Fruit fly (Drosophila melanogaster) whole organism, embryonic: ENCODE data around the gene SLC5A11.

Experiments
- Aef1 ChIP-seq: fragments of 200-800 bp; sonication (Bioruptor generic); IDR thresholded peaks from 3 replicates; pipeline ENCODE4 v1.3.6; 2022; ENCODE audit warnings: missing biosample characterization, missing genetic modification characterization
- Awh ChIP-seq: fragments of 200-800 bp; sonication (Bioruptor generic); IDR thresholded peaks from 2 replicates; pipeline ENCODE4, ENCODE4 v1.3.6; 2022; ENCODE audit warnings: missing biosample characterization, missing genetic modification characterization
- Bdp1 ChIP-seq: fragments of 200-800 bp; sonication (Bioruptor generic); optimal IDR thresholded peaks from 3 replicates; lab custom pipeline; 2016; ENCODE audit warnings: missing biosample characterization, missing genetic modification characterization
- CG10366 ChIP-seq: fragments of 200-800 bp; sonication (Bioruptor generic); IDR thresholded peaks from 2 replicates; pipeline ENCODE4 v1.3.6; 2022; ENCODE audit warnings: missing biosample characterization, missing genetic modification characterization
- CG11504 ChIP-seq: fragments of 200-800 bp; sonication (Bioruptor generic); optimal IDR thresholded peaks from 3 replicates; lab custom pipeline; 2019; ENCODE audit warnings: missing biosample characterization, mild to moderate bottlenecking, missing genetic modification characterization, moderate library complexity
- CG12391 ChIP-seq: fragments of 200-800 bp; sonication (Bioruptor generic); optimal IDR thresholded peaks from 3 replicates; lab custom pipeline; 2018; ENCODE audit warnings: missing biosample characterization, mild to moderate bottlenecking, missing genetic modification characterization, moderate library complexity
- CG12744 ChIP-seq: fragments of 200-800 bp; sonication (Bioruptor generic); optimal IDR thresholded peaks from 2 replicates; lab custom pipeline; 2016; ENCODE audit warnings: missing biosample characterization, missing genetic modification characterization
- CG14014 ChIP-seq: fragments of 200-800 bp; sonication (Bioruptor generic); IDR thresholded peaks from 2 replicates; pipeline ENCODE4 v1.3.6; 2022; ENCODE audit warnings: missing biosample characterization, missing genetic modification characterization
- CG14860 ChIP-seq: fragments of 200-800 bp; sonication (Bioruptor generic); IDR thresholded peaks from 3 replicates; pipeline ENCODE4 v1.3.6; 2022; ENCODE audit warnings: missing biosample characterization, missing genetic modification characterization; ENCODE audit not compliant: partially characterized antibody
- CG15601 ChIP-seq: fragments of 200-800 bp; sonication (Bioruptor generic); optimal IDR thresholded peaks from 3 replicates; lab custom pipeline; 2019; ENCODE audit warnings: missing biosample characterization, mild to moderate bottlenecking, missing genetic modification characterization, moderate library complexity
- CG17829 ChIP-seq: fragments of 200-800 bp; optimal IDR thresholded peaks from 2 replicates; lab custom pipeline; 2019; ENCODE audit warnings: missing biosample characterization, mild to moderate bottlenecking, missing genetic modification characterization, moderate library complexity
- CG30403 ChIP-seq: fragments of 200-800 bp; sonication (Bioruptor generic); optimal IDR thresholded peaks from 3 replicates; lab custom pipeline; 2016; ENCODE audit warnings: missing biosample characterization, missing genetic modification characterization
- CG4424 ChIP-seq: fragments of 200-800 bp; sonication (Bioruptor generic); optimal IDR thresholded peaks from 3 replicates; lab custom pipeline; 2016; ENCODE audit warnings: missing biosample characterization, missing genetic modification characterization
- CG7357 ChIP-seq: fragments of 200-800 bp; sonication (Bioruptor generic); IDR thresholded peaks from 3 replicates; pipeline ENCODE4 v1.3.6; 2022; ENCODE audit warnings: missing biosample characterization, missing genetic modification characterization
- CG8281 ChIP-seq: fragments of 200-800 bp; sonication (Bioruptor generic); optimal IDR thresholded peaks from 2 replicates; lab custom pipeline; 2018; ENCODE audit warnings: missing biosample characterization, mild to moderate bottlenecking, missing genetic modification characterization, moderate library complexity
- CG9876 ChIP-seq: fragments of 200-800 bp; sonication (Bioruptor generic); optimal IDR thresholded peaks from 2 replicates; lab custom pipeline; 2016; ENCODE audit warnings: missing biosample characterization, missing genetic modification characterization
- CkIIα-i1 ChIP-seq: fragments of 200-800 bp; sonication (Bioruptor generic); IDR thresholded peaks from 2 replicates; pipeline ENCODE4 v1.3.6; 2022; ENCODE audit warnings: missing biosample characterization, missing genetic modification characterization
- D19B ChIP-seq: fragments of 200-800 bp; sonication (Bioruptor generic); optimal IDR thresholded peaks from 2 replicates; lab custom pipeline; 2017; ENCODE audit warnings: missing biosample characterization, mild to moderate bottlenecking, missing genetic modification characterization
- Dad ChIP-seq: fragments of 200-800 bp; sonication (Bioruptor generic); optimal IDR thresholded peaks from 3 replicates; lab custom pipeline; 2016; ENCODE audit warnings: missing biosample characterization, missing genetic modification characterization
- E2f2 ChIP-seq: fragments of 200-800 bp; sonication (Bioruptor generic); IDR thresholded peaks from 2 replicates; pipeline ENCODE4 v1.3.6; 2022; ENCODE audit warnings: missing biosample characterization, missing genetic modification characterization
- ERR ChIP-seq: fragments of 200-800 bp; sonication (Bioruptor generic); optimal IDR thresholded peaks from 2 replicates; lab custom pipeline; 2016; ENCODE audit warnings: missing biosample characterization, missing genetic modification characterization
- Gug ChIP-seq: fragments of 200-800 bp; sonication (Bioruptor generic); IDR thresholded peaks from 4 replicates; pipeline ENCODE4 v1.3.6; 2022; ENCODE audit warnings: missing biosample characterization, missing genetic modification characterization
- Hsf ChIP-seq: fragments of 200-800 bp; sonication (Bioruptor generic); optimal IDR thresholded peaks from 3 replicates; lab custom pipeline; 2016; ENCODE audit warnings: missing biosample characterization, missing genetic modification characterization
- MTF-1 ChIP-seq: fragments of 200-800 bp; sonication (Bioruptor generic); optimal IDR thresholded peaks from 2 replicates; lab custom pipeline; 2018; ENCODE audit warnings: missing biosample characterization, mild to moderate bottlenecking, missing genetic modification characterization, borderline replicate concordance
- Ravus ChIP-seq: fragments of 200-800 bp; sonication (Bioruptor generic); IDR thresholded peaks from 2 replicates; pipeline ENCODE4 v1.3.6; 2022; ENCODE audit warnings: missing biosample characterization, missing genetic modification characterization
- Sox102F ChIP-seq: fragments of 200-800 bp; sonication (Bioruptor generic); optimal IDR thresholded peaks from 2 replicates; lab custom pipeline; 2018; ENCODE audit warnings: missing biosample characterization, mild to moderate bottlenecking, missing genetic modification characterization, moderate library complexity
- Stat92E ChIP-seq, 3 experiments: fragments of >200 bp in 2 of 3; fragments of 200-800 bp in 1 of 3; sonication (Bioruptor generic) in 1 of 3; optimal IDR thresholded peaks; 2 replicates each; lab custom pipeline; 2017 to 2019; ENCODE audit warnings: missing biosample characterization in 3 of 3, missing genetic modification characterization in 3 of 3, mild to moderate bottlenecking in 1 of 3, moderate library complexity in 1 of 3
- Tbp ChIP-seq: fragments of >200 bp; optimal IDR thresholded peaks from 2 replicates; lab custom pipeline; 2018; ENCODE audit warnings: missing biosample characterization, missing genetic modification characterization
- Vsx1 ChIP-seq: fragments of 200-800 bp; sonication (Bioruptor generic); optimal IDR thresholded peaks from 2 replicates; lab custom pipeline; 2017; ENCODE audit warnings: missing biosample characterization, mild to moderate bottlenecking, missing genetic modification characterization, missing genetic modification reagents
- abd-A ChIP-seq: fragments of 200-800 bp; sonication (Bioruptor generic); optimal IDR thresholded peaks from 3 replicates; lab custom pipeline; 2019; ENCODE audit warnings: missing biosample characterization, mild to moderate bottlenecking, missing genetic modification characterization, moderate library complexity
- amos ChIP-seq: fragments of 200-800 bp; sonication (Bioruptor generic); IDR thresholded peaks from 2 replicates; pipeline ENCODE4 v1.3.6; 2022; ENCODE audit warnings: missing biosample characterization, missing genetic modification characterization; ENCODE audit not compliant: partially characterized antibody
- bowl ChIP-seq: fragments of 200-800 bp; sonication (Bioruptor generic); IDR thresholded peaks from 2 replicates; pipeline ENCODE4 v1.3.6; 2022; ENCODE audit warnings: missing biosample characterization, missing genetic modification characterization
- cg ChIP-seq: fragments of 200-800 bp; sonication (Bioruptor generic); optimal IDR thresholded peaks from 3 replicates; lab custom pipeline; 2019; ENCODE audit warnings: missing biosample characterization, mild to moderate bottlenecking, missing genetic modification characterization, moderate library complexity
- chn ChIP-seq: fragments of 200-800 bp; sonication (Bioruptor generic); optimal IDR thresholded peaks from 2 replicates; lab custom pipeline; 2016; ENCODE audit warnings: missing biosample characterization, missing genetic modification characterization
- crp ChIP-seq, 2 experiments: fragments of 200-800 bp; sonication (Bioruptor generic); optimal IDR thresholded peaks; 2 replicates in 1 of 2; 3 replicates in 1 of 2; lab custom pipeline; 2017; ENCODE audit warnings: missing biosample characterization in 2 of 2, missing genetic modification characterization in 2 of 2, mild to moderate bottlenecking in 1 of 2, moderate library complexity in 1 of 2
- en ChIP-seq: fragments of 200-800 bp; sonication (Bioruptor generic); optimal IDR thresholded peaks from 2 replicates; lab custom pipeline; 2016; ENCODE audit warnings: missing biosample characterization, missing genetic modification characterization
- eve ChIP-seq, 2 experiments: fragments of >200 bp; optimal IDR thresholded peaks; 2 replicates each; lab custom pipeline; 2017; ENCODE audit warnings: missing biosample characterization in 2 of 2, missing genetic modification characterization in 2 of 2
- fd102C ChIP-seq: fragments of 200-800 bp; sonication (Bioruptor generic); optimal IDR thresholded peaks from 2 replicates; lab custom pipeline; 2018; ENCODE audit warnings: missing biosample characterization, mild to moderate bottlenecking, missing genetic modification characterization, moderate library complexity
- gcm2 ChIP-seq: fragments of 200-800 bp; sonication (Bioruptor generic); optimal IDR thresholded peaks from 2 replicates; lab custom pipeline; 2016; ENCODE audit warnings: missing biosample characterization, missing genetic modification characterization
- gsb-n ChIP-seq: fragments of 200-800 bp; sonication (Bioruptor generic); optimal IDR thresholded peaks from 3 replicates; lab custom pipeline; 2018; ENCODE audit warnings: missing biosample characterization, mild to moderate bottlenecking, missing genetic modification characterization
- her ChIP-seq: fragments of 200-800 bp; sonication (Bioruptor generic); optimal IDR thresholded peaks from 2 replicates; lab custom pipeline; 2016; ENCODE audit warnings: missing biosample characterization, missing genetic modification characterization
- jigr1 ChIP-seq: fragments of 200-800 bp; sonication (Bioruptor generic); IDR thresholded peaks from 3 replicates; pipeline ENCODE4 v1.3.6; 2022; ENCODE audit warnings: missing biosample characterization, missing genetic modification characterization
- nerfin-1 ChIP-seq: fragments of 200-800 bp; sonication (Bioruptor generic); optimal IDR thresholded peaks from 3 replicates; lab custom pipeline; 2019; ENCODE audit warnings: missing biosample characterization, mild to moderate bottlenecking, missing genetic modification characterization, moderate library complexity
- pb ChIP-seq: fragments of 200-800 bp; sonication (Bioruptor generic); optimal IDR thresholded peaks from 3 replicates; lab custom pipeline; 2016; ENCODE audit warnings: missing biosample characterization, missing genetic modification characterization
- prd ChIP-seq, 3 experiments: fragments of >200 bp in 2 of 3; fragments of 200-800 bp in 1 of 3; sonication (Bioruptor generic) in 1 of 3; optimal IDR thresholded peaks in 2 of 3; IDR thresholded peaks in 1 of 3; 2 replicates in 2 of 3; 3 replicates in 1 of 3; pipeline versions ENCODE4 v1.3.6 to Lab custom; 2017 to 2022; ENCODE audit warnings: missing biosample characterization in 1 of 3, missing genetic modification characterization in 1 of 3
- psq ChIP-seq: fragments of 200-800 bp; sonication (Bioruptor generic); optimal IDR thresholded peaks from 2 replicates; lab custom pipeline; 2017; ENCODE audit warnings: missing biosample characterization, missing genetic modification characterization
- sc ChIP-seq, 3 experiments: fragments of >200 bp in 2 of 3; fragments of 200-800 bp in 1 of 3; sonication (Bioruptor generic) in 1 of 3; optimal IDR thresholded peaks; 2 replicates in 2 of 3; 3 replicates in 1 of 3; lab custom pipeline; 2017; ENCODE audit warnings: mild to moderate bottlenecking in 1 of 3, missing biosample characterization in 1 of 3, missing genetic modification characterization in 1 of 3, missing genetic modification reagents in 1 of 3
- sug ChIP-seq: fragments of 200-800 bp; optimal IDR thresholded peaks from 2 replicates; lab custom pipeline; 2019; ENCODE audit warnings: missing biosample characterization, mild to moderate bottlenecking, missing genetic modification characterization, moderate library complexity

Gene SLC5A11

dm6 chr2L:8162307-8163024 lies 42.5 kb downstream of the SLC5A11 start, which contains the start of gene Acbp1 (continued):
- TF ChIP-seq prd (optimal IDR thresholded peaks at IDR 0.05; lab: Kevin White, UChicago) (no peak), prd (GFP tag; IDR thresholded peaks at IDR 0.05; lab: Robert Waterston, UW) (peak; percentile 92), CG7357 (GFP tag; lab: Robert Waterston, UW) (peak; percentile 82), CG14014 (GFP tag; lab: Robert Waterston, UW) (peak; percentile 93), CkIIα-i1 (no peak), Gug (GFP tag; lab: Robert Waterston, UW) (peak; percentile 84), CG12391 (peak; percentile 99), ERR (peak; percentile 95), nerfin-1 (tag; lab: Kevin White, UChicago) (peak; percentile 97), CG4424 (GFP tag; lab: Kevin White, UChicago) (peak; percentile 95), pb (peak; percentile 90), Ravus (peak; percentile 4; the same call in 1 of the 2 replicates), sc (optimal IDR thresholded peaks at IDR 0.05; lab: Kevin White, UChicago) (no peak), sc (GFP tag; optimal IDR thresholded peaks at IDR 0.05; lab: Kevin White, UChicago) (peak; percentile 91), fd102C (GFP tag; lab: Kevin White, UChicago) (peak; percentile 94), CG14860 (GFP tag; lab: Robert Waterston, UW) (peak; percentile 74), Sox102F (GFP tag; lab: Kevin White, UChicago) (peak; percentile 95), Bdp1 (GFP tag; lab: Kevin White, UChicago) (peak; percentile 92), eve (GFP tag; optimal IDR thresholded peaks at IDR 0.05; lab: Kevin White, UChicago) (peak in 1 of 2 experiments; percentile 99), Aef1 (peak; percentile 90), amos (peak; percentile 81), CG15601 (tag; lab: Kevin White, UChicago) (peak; percentile 97), Vsx1 (GFP tag; lab: Kevin White, UChicago) (peak; percentile 96), her (GFP tag; lab: Kevin White, UChicago) (peak; percentile 95), Stat92E (GFP tag; optimal IDR thresholded peaks at IDR 0.05; lab: Kevin White, UChicago) (peak in 1 of 3 experiments; percentile 97), D19B (peak; percentile 82), crp (GFP tag; optimal IDR thresholded peaks at IDR 0.05; lab: Kevin White, UChicago) (peak in 1 of 2 experiments; percentile 68), jigr1 (GFP tag; lab: Robert Waterston, UW) (peak; percentile 57; the same call in 2 of the 3 replicates), en (GFP tag; lab: Kevin White, UChicago) (peak; percentile 92), CG17829 (tag; lab: Kevin White, UChicago) (peak; percentile 99), CG8281 (tag; lab: Kevin White, UChicago) (peak; percentile 88), E2f2 (GFP tag; lab: Robert Waterston, UW) (peak; percentile 81), cg (GFP tag; lab: Kevin White, UChicago) (no peak), Hsf (GFP tag; lab: Kevin White, UChicago) (peak; percentile 95), CG30403 (GFP tag; lab: Kevin White, UChicago) (peak; percentile 97), CG11504 (peak; percentile 96), CG9876 (GFP tag; lab: Kevin White, UChicago) (peak; percentile 96), Tbp (GFP tag; lab: Kevin White, UChicago) (no peak), psq (peak; percentile 64), gcm2 (GFP tag; lab: Kevin White, UChicago) (peak; percentile 82), sug (peak; percentile 97), MTF-1 (GFP tag; lab: Kevin White, UChicago) (peak; percentile 88), gsb-n (tag; lab: Kevin White, UChicago) (peak; percentile 98), abd-A (tag; lab: Kevin White, UChicago) (peak; percentile 93), Dad (GFP tag; lab: Kevin White, UChicago) (peak; percentile 91), Awh (GFP tag; lab: Robert Waterston, UW) (peak; percentile 86), CG12744 (peak; percentile 94), CG10366 (GFP tag; lab: Robert Waterston, UW) (peak; percentile 78), bowl (GFP tag; lab: Robert Waterston, UW) (peak; percentile 70), chn (GFP tag; lab: Kevin White, UChicago) (peak; percentile 94)
